Fruit fly (Drosophila melanogaster): Measurements from ENCODE around the gene Kots.

Gene Kots

DNA sequence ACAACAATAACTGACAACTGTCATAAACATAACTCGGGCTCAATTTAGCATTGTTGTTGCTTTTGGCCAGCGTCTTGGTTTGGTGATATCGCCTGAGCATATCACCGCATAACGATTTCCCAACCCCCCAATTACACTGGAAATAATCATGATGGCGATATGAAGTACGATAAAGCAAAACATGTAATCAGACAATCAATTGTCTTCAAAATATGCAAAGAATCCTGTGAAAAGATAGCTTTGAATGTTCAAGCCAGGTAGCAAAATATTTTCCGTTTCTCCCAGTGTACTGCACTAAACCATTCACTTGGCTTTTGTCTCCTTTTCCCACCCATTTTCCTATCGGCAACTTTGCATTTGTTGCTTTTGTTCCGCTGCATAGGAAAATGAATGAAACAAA, 35.6 kb upstream of the Kots start (continued):
- TF ChIP-seq CG16863 (GFP tag; optimal IDR thresholded peaks at IDR 0.05): no peak
- no peak for TF ChIP-seq Hr39 (optimal IDR thresholded peaks at IDR 0.05)
- no peak for TF ChIP-seq psq (GFP tag; optimal IDR thresholded peaks at IDR 0.05)
- peak; percentile 40 for TF ChIP-seq CG31388 (GFP tag; optimal IDR thresholded peaks at IDR 0.05)
- TF ChIP-seq Hmr (GFP tag; optimal IDR thresholded peaks at IDR 0.05): no peak
- TF ChIP-seq schlank (tag; optimal IDR thresholded peaks at IDR 0.05): no peak
- TF ChIP-seq fru (optimal IDR thresholded peaks at IDR 0.05): no peak
- no peak for TF ChIP-seq Hand (GFP tag; optimal IDR thresholded peaks at IDR 0.05)
- peak; percentile 30; the same call in 1 of the 2 replicates for TF ChIP-seq CG31441 (GFP tag; IDR thresholded peaks at IDR 0.05)
- peak; percentile 74; the same call in 2 of the 3 replicates for TF ChIP-seq H15 (GFP tag; IDR thresholded peaks at IDR 0.05)
- TF ChIP-seq CG30431 (GFP tag; optimal IDR thresholded peaks at IDR 0.05): no peak
- TF ChIP-seq trem (tag; optimal IDR thresholded peaks at IDR 0.05): peak; percentile 4
- TF ChIP-seq Six4 (GFP tag; optimal IDR thresholded peaks at IDR 0.05): peak; percentile 57
- TF ChIP-seq CG15073 (GFP tag; optimal IDR thresholded peaks at IDR 0.05): no peak
- peak; percentile 83 for TF ChIP-seq Ada2b (GFP tag; IDR thresholded peaks at IDR 0.05)
- TF ChIP-seq CHES-1-like (GFP tag; optimal IDR thresholded peaks at IDR 0.05): no peak
- TF ChIP-seq CG10366 (GFP tag; IDR thresholded peaks at IDR 0.05): no peak
- TF ChIP-seq Doc2 (GFP tag; IDR thresholded peaks at IDR 0.05): no peak
- TF ChIP-seq CG18619 (GFP tag; optimal IDR thresholded peaks at IDR 0.05): no peak
- TF ChIP-seq Dip3 (GFP tag; optimal IDR thresholded peaks at IDR 0.05): no peak
- TF ChIP-seq CG4707 (GFP tag; optimal IDR thresholded peaks at IDR 0.05): no peak
- peak; percentile 46; the same call in 1 of the 2 replicates for TF ChIP-seq CG14667 (GFP tag; IDR thresholded peaks at IDR 0.05)
- no peak for TF ChIP-seq CG3065 (GFP tag; optimal IDR thresholded peaks at IDR 0.05)
- TF ChIP-seq CG4328 (GFP tag; optimal IDR thresholded peaks at IDR 0.05): no peak
- peak; percentile 63 for TF ChIP-seq Nf-YA (GFP tag; IDR thresholded peaks at IDR 0.05)
- no peak for TF ChIP-seq sd (tag; optimal IDR thresholded peaks at IDR 0.05)
- TF ChIP-seq CG15696 (tag; optimal IDR thresholded peaks at IDR 0.05): peak; percentile 23
- peak; percentile 40 for TF ChIP-seq Sry-δ (GFP tag; optimal IDR thresholded peaks at IDR 0.05)
- 0 out of 2 replicates have a peak, but pooled peaks have one; percentile 17 for TF ChIP-seq Oaz (GFP tag; IDR thresholded peaks at IDR 0.05)
- TF ChIP-seq CG2678 (tag; optimal IDR thresholded peaks at IDR 0.05): peak; percentile 75
- peak; percentile 15 for TF ChIP-seq gcm (GFP tag; optimal IDR thresholded peaks at IDR 0.05)
- TF ChIP-seq CG14710 (tag; optimal IDR thresholded peaks at IDR 0.05): peak; percentile 52
- peak; percentile 4 for TF ChIP-seq grau (tag; optimal IDR thresholded peaks at IDR 0.05)
- peak; percentile 8 for TF ChIP-seq oc (tag; optimal IDR thresholded peaks at IDR 0.05)
- TF ChIP-seq sna (GFP tag; IDR thresholded peaks at IDR 0.05; ENCODE audit: partially characterized antibody): no peak
- TF ChIP-seq NC2α (GFP tag; optimal IDR thresholded peaks at IDR 0.05): no peak
- TF ChIP-seq Blimp-1 (GFP tag; optimal IDR thresholded peaks at IDR 0.05): peak; percentile 72
- no peak for TF ChIP-seq Neu2 (GFP tag; optimal IDR thresholded peaks at IDR 0.05; ENCODE audit: borderline replicate concordance)
- no peak for TF ChIP-seq CG12744 (GFP tag; optimal IDR thresholded peaks at IDR 0.05)
- TF ChIP-seq CG2116 (GFP tag; optimal IDR thresholded peaks at IDR 0.05): no peak
- peak; percentile 32 for TF ChIP-seq Ssrp (tag; optimal IDR thresholded peaks at IDR 0.05)
- TF ChIP-seq CG7556 (GFP tag; optimal IDR thresholded peaks at IDR 0.05): no peak
- TF ChIP-seq al (GFP tag; IDR thresholded peaks at IDR 0.05): no peak
- TF ChIP-seq ATbp (GFP tag; optimal IDR thresholded peaks at IDR 0.05): peak; percentile 82
- peak; percentile 8 for TF ChIP-seq gsb-n (tag; optimal IDR thresholded peaks at IDR 0.05)
- peak; percentile 73 for TF ChIP-seq Sox102F (GFP tag; optimal IDR thresholded peaks at IDR 0.05)
- no peak for TF ChIP-seq CG7963 (GFP tag; IDR thresholded peaks at IDR 0.05; ENCODE audit: partially characterized antibody)
- TF ChIP-seq CG7372 (GFP tag; IDR thresholded peaks at IDR 0.05): 0 out of 2 replicates have a peak, but pooled peaks have one; percentile 20
- TF ChIP-seq peb (GFP tag; IDR thresholded peaks at IDR 0.05): peak; percentile 49; the same call in 1 of the 2 replicates
- no peak for TF ChIP-seq bab2 (GFP tag; optimal IDR thresholded peaks at IDR 0.05)
- TF ChIP-seq Abd-B (GFP tag; optimal IDR thresholded peaks at IDR 0.05): no peak
- TF ChIP-seq CG12104 (GFP tag; optimal IDR thresholded peaks at IDR 0.05): peak; percentile 68
